Worm (Caenorhabditis elegans) whole organism, young adult: ENCODE results near the gene srx-2.

Source experiments
- F57C9.4 ChIP-seq: sonication (generic microtip); optimal IDR thresholded peaks from 2 replicates; lab custom pipeline; 2017; ENCODE audit warnings: mild to moderate bottlenecking, missing genetic modification characterization, missing compliant biosample characterization
- atf-7 ChIP-seq: sonication (generic microtip); optimal IDR thresholded peaks from 2 replicates; lab custom pipeline; 2017; ENCODE audit warnings: mild to moderate bottlenecking, missing genetic modification characterization, missing compliant biosample characterization
- attf-6 ChIP-seq: fragments of 200-800 bp; sonication (Bioruptor generic); IDR thresholded peaks from 2 replicates; pipeline ENCODE4 v1.3.6; 2022; ENCODE audit warnings: missing genetic modification reagents, missing genetic modification characterization, missing compliant biosample characterization
- ceh-27 ChIP-seq: fragments of 200-800 bp; sonication (Bioruptor generic); optimal IDR thresholded peaks from 2 replicates; lab custom pipeline; 2018; ENCODE audit warnings: mild to moderate bottlenecking, missing genetic modification characterization, moderate library complexity, missing compliant biosample characterization
- dpff-1 ChIP-seq: sonication (generic microtip); optimal IDR thresholded peaks from 2 replicates; lab custom pipeline; 2017; ENCODE audit warnings: mild to moderate bottlenecking, missing genetic modification characterization, missing compliant biosample characterization
- ets-4 ChIP-seq: fragments of 200-800 bp; sonication (Bioruptor generic); optimal IDR thresholded peaks from 2 replicates; lab custom pipeline; 2018; ENCODE audit warnings: mild to moderate bottlenecking, missing genetic modification characterization, missing compliant biosample characterization
- sdz-38 ChIP-seq: sonication (generic microtip); optimal IDR thresholded peaks from 2 replicates; lab custom pipeline; 2016; ENCODE audit warnings: missing genotype, missing genetic modification characterization, missing compliant biosample characterization
- snpc-4 ChIP-seq, 5 experiments: fragments of 150-350 bp in 1 of 5; sonication (generic microtip) in 4 of 5; optimal IDR thresholded peaks; 2 replicates each; lab custom pipeline; 2014 to 2018; ENCODE audit warnings: missing genetic modification characterization in 5 of 5, missing biosample characterization in 3 of 5, antibody characterized with exemption in 2 of 5, mild to moderate bottlenecking in 2 of 5, missing compliant biosample characterization in 2 of 5, missing genotype in 2 of 5, moderate library complexity in 2 of 5, missing genetic modification reagents in 1 of 5
- sptf-2 ChIP-seq: fragments of 200-800 bp; sonication (Bioruptor generic); optimal IDR thresholded peaks from 2 replicates; lab custom pipeline; 2018; ENCODE audit warnings: mild to moderate bottlenecking, missing genetic modification characterization, missing compliant biosample characterization
- unc-62 ChIP-seq: fragments of 150-350 bp; optimal IDR thresholded peaks from 2 replicates; lab custom pipeline; 2014; ENCODE audit warnings: missing biosample characterization, missing genetic modification reagents, missing genetic modification characterization
- xnd-1 ChIP-seq: sonication (generic microtip); optimal IDR thresholded peaks from 2 replicates; lab custom pipeline; 2016; ENCODE audit warnings: missing genotype, missing genetic modification reagents, missing genetic modification characterization, missing compliant biosample characterization
- ztf-18 ChIP-seq: sonication (generic microtip); optimal IDR thresholded peaks from 2 replicates; lab custom pipeline; 2016; ENCODE audit warnings: missing genotype, mild to moderate bottlenecking, missing genetic modification characterization, missing compliant biosample characterization

ce11 chrV:9003291-9003690 is 6.0 kb upstream of the srx-2 start, which contains the start of gene srx-1:
- TF ChIP-seq F57C9.4 (no peak), sptf-2 (no peak), ets-4 (no peak), attf-6 (GFP tag; lab: Robert Waterston, UW) (no peak), unc-62 (GFP tag; lab: Kevin White, UChicago) (no peak), sdz-38 (tag; lab: Kevin White, UChicago) (no peak), snpc-4 (GFP tag; optimal IDR thresholded peaks at IDR 0.05; lab: Kevin White, UChicago) (no peak), snpc-4 (tag; optimal IDR thresholded peaks at IDR 0.05; lab: Kevin White, UChicago) (no peak), dpff-1 (tag; lab: Kevin White, UChicago) (no peak), atf-7 (tag; lab: Kevin White, UChicago) (no peak), xnd-1 (tag; lab: Kevin White, UChicago) (no peak), ceh-27 (GFP tag; lab: Kevin White, UChicago) (no peak), ztf-18 (tag; lab: Kevin White, UChicago) (no peak)
